Fruit fly (Drosophila melanogaster) whole organism, embryonic: ENCODE results near the gene rdog.

Experiments
- Antp ChIP-seq: fragments of 200-800 bp; sonication (Bioruptor generic); optimal IDR thresholded peaks from 3 replicates; lab custom pipeline; 2016; ENCODE audit warnings: missing biosample characterization, missing genetic modification characterization
- Asciz ChIP-seq: fragments of 200-800 bp; sonication (Bioruptor generic); optimal IDR thresholded peaks from 2 replicates; lab custom pipeline; 2017; ENCODE audit warnings: missing biosample characterization, mild to moderate bottlenecking, missing genetic modification characterization, missing genetic modification reagents
- Awh ChIP-seq: fragments of 200-800 bp; sonication (Bioruptor generic); IDR thresholded peaks from 2 replicates; pipeline ENCODE4, ENCODE4 v1.3.6; 2022; ENCODE audit warnings: missing biosample characterization, missing genetic modification characterization
- Bgb ChIP-seq: fragments of 200-800 bp; sonication (Bioruptor generic); IDR thresholded peaks from 2 replicates; pipeline ENCODE4 v1.3.6; 2022; ENCODE audit warnings: missing biosample characterization, missing genetic modification characterization; ENCODE audit not compliant: partially characterized antibody
- CG10321 ChIP-seq: fragments of 200-800 bp; sonication (Bioruptor generic); IDR thresholded peaks from 2 replicates; pipeline ENCODE4 v1.3.6; 2022; ENCODE audit warnings: missing biosample characterization, missing genetic modification characterization
- CG11247 ChIP-seq: fragments of 200-800 bp; sonication (Bioruptor generic); IDR thresholded peaks from 2 replicates; pipeline ENCODE4 v1.3.6; 2022; ENCODE audit warnings: missing biosample characterization, missing genetic modification characterization
- CG13296 ChIP-seq: fragments of 200-800 bp; sonication (Bioruptor generic); optimal IDR thresholded peaks from 3 replicates; lab custom pipeline; 2018; ENCODE audit warnings: missing biosample characterization, mild to moderate bottlenecking, missing genetic modification characterization
- CG13424 ChIP-seq: fragments of 200-800 bp; sonication (Bioruptor generic); optimal IDR thresholded peaks from 2 replicates; lab custom pipeline; 2019; ENCODE audit warnings: missing biosample characterization, mild to moderate bottlenecking, missing genetic modification characterization, moderate library complexity
- CG13624 ChIP-seq: fragments of 200-800 bp; sonication (Bioruptor generic); optimal IDR thresholded peaks from 2 replicates; lab custom pipeline; 2016; ENCODE audit warnings: missing biosample characterization, missing genetic modification characterization
- CG15601 ChIP-seq: fragments of 200-800 bp; sonication (Bioruptor generic); optimal IDR thresholded peaks from 3 replicates; lab custom pipeline; 2019; ENCODE audit warnings: missing biosample characterization, mild to moderate bottlenecking, missing genetic modification characterization, moderate library complexity
- CG16779 ChIP-seq: fragments of 200-800 bp; sonication (Bioruptor generic); IDR thresholded peaks from 2 replicates; pipeline ENCODE4 v1.3.6; 2022; ENCODE audit warnings: missing biosample characterization, missing genetic modification characterization
- CG16815 ChIP-seq: fragments of 200-800 bp; sonication (Bioruptor generic); optimal IDR thresholded peaks from 3 replicates; lab custom pipeline; 2017; ENCODE audit warnings: missing biosample characterization, mild to moderate bottlenecking, missing genetic modification characterization
- CG2129 ChIP-seq: fragments of 200-800 bp; sonication (Bioruptor generic); IDR thresholded peaks from 2 replicates; pipeline ENCODE4 v1.3.6; 2022; ENCODE audit warnings: missing biosample characterization, missing genetic modification characterization; ENCODE audit not compliant: partially characterized antibody
- CG2712 ChIP-seq: fragments of 200-800 bp; optimal IDR thresholded peaks from 3 replicates; lab custom pipeline; 2019; ENCODE audit warnings: missing biosample characterization, mild to moderate bottlenecking, missing genetic modification characterization, moderate library complexity
- CG32767 ChIP-seq: fragments of 200-800 bp; sonication (Bioruptor generic); IDR thresholded peaks from 2 replicates; pipeline ENCODE4 v1.3.6; 2022; ENCODE audit warnings: missing biosample characterization, missing genetic modification characterization
- CG33213 ChIP-seq: fragments of 200-800 bp; sonication (Bioruptor generic); optimal IDR thresholded peaks from 3 replicates; lab custom pipeline; 2016; ENCODE audit warnings: missing biosample characterization, missing genetic modification characterization
- CG33557 ChIP-seq: fragments of 200-800 bp; sonication (Bioruptor generic); optimal IDR thresholded peaks from 2 replicates; lab custom pipeline; 2019; ENCODE audit warnings: missing biosample characterization, mild to moderate bottlenecking, missing genetic modification characterization, moderate library complexity
- CG4404 ChIP-seq: fragments of 200-800 bp; sonication (Bioruptor generic); IDR thresholded peaks from 2 replicates; pipeline ENCODE4 v1.3.6; 2022; ENCODE audit warnings: missing biosample characterization, missing genetic modification characterization
- CG6654 ChIP-seq: fragments of 200-800 bp; sonication (Bioruptor generic); optimal IDR thresholded peaks from 2 replicates; lab custom pipeline; 2017; ENCODE audit warnings: missing biosample characterization, mild to moderate bottlenecking, missing genetic modification characterization
- CG6854 ChIP-seq: fragments of 200-800 bp; sonication (Bioruptor generic); optimal IDR thresholded peaks from 3 replicates; lab custom pipeline; 2017; ENCODE audit warnings: missing biosample characterization, mild to moderate bottlenecking, missing genetic modification characterization
- CG8478 ChIP-seq: fragments of >200 bp; optimal IDR thresholded peaks from 2 replicates; lab custom pipeline; 2018
- Dp ChIP-seq: fragments of 200-800 bp; sonication (Bioruptor generic); optimal IDR thresholded peaks from 2 replicates; lab custom pipeline; 2018; ENCODE audit warnings: missing biosample characterization, mild to moderate bottlenecking, missing genetic modification characterization, moderate library complexity
- E2f2 ChIP-seq: fragments of 200-800 bp; sonication (Bioruptor generic); IDR thresholded peaks from 2 replicates; pipeline ENCODE4 v1.3.6; 2022; ENCODE audit warnings: missing biosample characterization, missing genetic modification characterization
- H15 ChIP-seq: fragments of 200-800 bp; sonication (Bioruptor generic); IDR thresholded peaks from 3 replicates; pipeline ENCODE4 v1.3.6; 2022; ENCODE audit warnings: missing biosample characterization, missing genetic modification characterization
- HLHmδ ChIP-seq: fragments of 200-800 bp; sonication (Bioruptor generic); optimal IDR thresholded peaks from 2 replicates; lab custom pipeline; 2018; ENCODE audit warnings: missing biosample characterization, mild to moderate bottlenecking, missing genetic modification characterization, moderate library complexity
- Max ChIP-seq: fragments of 200-800 bp; sonication (Bioruptor generic); optimal IDR thresholded peaks from 2 replicates; lab custom pipeline; 2016; ENCODE audit warnings: missing biosample characterization, mild to moderate bottlenecking, missing genetic modification characterization
- Mes4 ChIP-seq: fragments of 200-800 bp; sonication (Bioruptor generic); optimal IDR thresholded peaks from 2 replicates; lab custom pipeline; 2016; ENCODE audit warnings: missing biosample characterization, missing genetic modification characterization
- Nf-YB ChIP-seq: fragments of 200-800 bp; sonication (Bioruptor generic); optimal IDR thresholded peaks from 3 replicates; lab custom pipeline; 2019; ENCODE audit warnings: missing biosample characterization, mild to moderate bottlenecking, missing genetic modification characterization, moderate library complexity
- PHDP ChIP-seq: fragments of 200-800 bp; sonication (Bioruptor generic); optimal IDR thresholded peaks from 3 replicates; lab custom pipeline; 2018; ENCODE audit warnings: missing biosample characterization, mild to moderate bottlenecking, missing genetic modification characterization, moderate library complexity
- Usf ChIP-seq: fragments of 200-800 bp; sonication (Bioruptor generic); optimal IDR thresholded peaks from 2 replicates; lab custom pipeline; 2017; ENCODE audit warnings: missing genotype, missing biosample characterization, missing genetic modification characterization
- ap ChIP-seq: fragments of 200-800 bp; sonication (Bioruptor generic); IDR thresholded peaks from 2 replicates; pipeline ENCODE4 v1.3.6; 2022; ENCODE audit warnings: missing biosample characterization, missing genetic modification characterization
- bowl ChIP-seq: fragments of 200-800 bp; sonication (Bioruptor generic); IDR thresholded peaks from 2 replicates; pipeline ENCODE4 v1.3.6; 2022; ENCODE audit warnings: missing biosample characterization, missing genetic modification characterization
- br ChIP-seq: fragments of >200 bp; optimal IDR thresholded peaks from 2 replicates; lab custom pipeline; 2017
- cwo ChIP-seq: fragments of 200-800 bp; sonication (Bioruptor generic); optimal IDR thresholded peaks from 3 replicates; lab custom pipeline; 2017; ENCODE audit warnings: missing biosample characterization, missing genetic modification characterization, mild to moderate bottlenecking, moderate library complexity, missing genetic modification reagents
- dpn ChIP-seq, 2 experiments: fragments of 200-800 bp; sonication (Bioruptor generic); optimal IDR thresholded peaks; 3 replicates each; lab custom pipeline; 2016; ENCODE audit warnings: missing biosample characterization in 2 of 2, missing genetic modification characterization in 2 of 2
- esg ChIP-seq: fragments of 200-800 bp; sonication (Bioruptor generic); conservative IDR thresholded peaks from 2 replicates; pipeline ENCODE4 v1.3.6; 2022; ENCODE audit warnings: missing biosample characterization, missing genetic modification characterization
- exex ChIP-seq: fragments of 200-800 bp; sonication (Bioruptor generic); optimal IDR thresholded peaks from 4 replicates; lab custom pipeline; 2018; ENCODE audit warnings: missing biosample characterization, mild to moderate bottlenecking, missing genetic modification characterization, moderate library complexity
- fd102C ChIP-seq: fragments of 200-800 bp; sonication (Bioruptor generic); optimal IDR thresholded peaks from 2 replicates; lab custom pipeline; 2018; ENCODE audit warnings: missing biosample characterization, mild to moderate bottlenecking, missing genetic modification characterization, moderate library complexity
- ind ChIP-seq: fragments of 200-800 bp; sonication (Bioruptor generic); optimal IDR thresholded peaks from 3 replicates; lab custom pipeline; 2016; ENCODE audit warnings: missing biosample characterization, missing genetic modification characterization
- jigr1 ChIP-seq: fragments of 200-800 bp; sonication (Bioruptor generic); IDR thresholded peaks from 3 replicates; pipeline ENCODE4 v1.3.6; 2022; ENCODE audit warnings: missing biosample characterization, missing genetic modification characterization
- kay ChIP-seq: fragments of 200-800 bp; sonication (Bioruptor generic); optimal IDR thresholded peaks from 2 replicates; lab custom pipeline; 2016; ENCODE audit warnings: missing biosample characterization, missing genetic modification characterization
- ken ChIP-seq: fragments of 200-800 bp; sonication (Bioruptor generic); IDR thresholded peaks from 3 replicates; pipeline ENCODE4 v1.3.6; 2022; ENCODE audit warnings: missing biosample characterization, missing genetic modification characterization
- knrl ChIP-seq: fragments of 200-800 bp; sonication (Bioruptor generic); IDR thresholded peaks from 3 replicates; pipeline ENCODE4 v1.3.6; 2022; ENCODE audit warnings: missing biosample characterization, missing genetic modification characterization; ENCODE audit not compliant: partially characterized antibody
- sob ChIP-seq: fragments of 200-800 bp; sonication (Bioruptor generic); IDR thresholded peaks from 2 replicates; pipeline ENCODE4 v1.3.6; 2022; ENCODE audit warnings: missing biosample characterization, missing genetic modification characterization
- stc ChIP-seq: fragments of 200-800 bp; sonication (Bioruptor generic); IDR thresholded peaks from 2 replicates; pipeline ENCODE4 v1.3.6; 2022; ENCODE audit warnings: missing biosample characterization, missing genetic modification characterization
- ttk ChIP-seq: fragments of 200-800 bp; sonication (Bioruptor generic); IDR thresholded peaks from 2 replicates; pipeline ENCODE4 v2.1.2; 2022; ENCODE audit warnings: missing biosample characterization, missing genetic modification characterization
- vnd ChIP-seq: fragments of 200-800 bp; sonication (Bioruptor generic); IDR thresholded peaks from 3 replicates; pipeline ENCODE4 v1.3.6; 2022; ENCODE audit warnings: missing biosample characterization, missing genetic modification characterization; ENCODE audit not compliant: partially characterized antibody
- yki ChIP-seq: fragments of >200 bp; optimal IDR thresholded peaks from 3 replicates; lab custom pipeline; 2018
- zf30C ChIP-seq: fragments of 200-800 bp; sonication (Bioruptor generic); optimal IDR thresholded peaks from 3 replicates; lab custom pipeline; 2018; ENCODE audit warnings: missing biosample characterization, mild to moderate bottlenecking, missing genetic modification characterization

Gene rdog

dm6 chr3R:29204612-29205480, 46.9 kb downstream of the rdog start (continued):
- no peak for TF ChIP-seq Bgb
- TF ChIP-seq exex (tag; lab: Kevin White, UChicago) = no peak
- TF ChIP-seq CG2712 (tag; lab: Kevin White, UChicago) = peak; percentile 86
- peak; percentile 35; the same call in 1 of the 2 replicates for TF ChIP-seq CG4404 (GFP tag; lab: Robert Waterston, UW)
- no peak for TF ChIP-seq HLHmδ
- no peak for TF ChIP-seq zf30C
- TF ChIP-seq CG6654 (GFP tag; lab: Kevin White, UChicago) = peak; percentile 59
- peak; percentile 79 for TF ChIP-seq stc (GFP tag; lab: Robert Waterston, UW)
- TF ChIP-seq CG8478 = no peak
- TF ChIP-seq kay (GFP tag; lab: Kevin White, UChicago) = peak; percentile 52
- TF ChIP-seq CG16779 (GFP tag; lab: Robert Waterston, UW) = 0 out of 2 replicates have a peak, but pooled peaks have one; percentile 46
- peak; percentile 80 for TF ChIP-seq ken (GFP tag; lab: Robert Waterston, UW)
- peak; percentile 70 for TF ChIP-seq H15 (GFP tag; lab: Robert Waterston, UW)
- peak; percentile 79 for TF ChIP-seq ind
- TF ChIP-seq bowl = no peak
- peak; percentile 69 to 84 for TF ChIP-seq dpn (GFP tag; optimal IDR thresholded peaks at IDR 0.05; lab: Kevin White, UChicago)
- TF ChIP-seq Usf (GFP tag; lab: Kevin White, UChicago) = peak; percentile 39
- peak; percentile 50 for TF ChIP-seq CG13296 (GFP tag; lab: Kevin White, UChicago)
- peak; percentile 49; the same call in 1 of the 2 replicates for TF ChIP-seq sob (GFP tag; lab: Robert Waterston, UW)
- peak; percentile 79 for TF ChIP-seq Antp (GFP tag; lab: Kevin White, UChicago)
- TF ChIP-seq ttk (GFP tag; lab: Robert Waterston, UW) = peak; percentile 77
- peak; percentile 36; the same call in 1 of the 2 replicates for TF ChIP-seq E2f2 (GFP tag; lab: Robert Waterston, UW)
- TF ChIP-seq CG11247 (GFP tag; lab: Robert Waterston, UW) = peak; percentile 32; the same call in 1 of the 2 replicates
- TF ChIP-seq Asciz (GFP tag; lab: Kevin White, UChicago) = peak; percentile 72
- TF ChIP-seq CG33213 (GFP tag; lab: Kevin White, UChicago) = peak; percentile 48
- no peak for TF ChIP-seq fd102C (GFP tag; lab: Kevin White, UChicago)
- peak; percentile 28 for TF ChIP-seq CG6854
- TF ChIP-seq CG33557 (GFP tag; lab: Kevin White, UChicago) = peak; percentile 57
- TF ChIP-seq CG32767 (GFP tag; lab: Robert Waterston, UW) = peak; percentile 65
- peak; percentile 53 for TF ChIP-seq Max
- peak; percentile 77 for TF ChIP-seq Mes4 (GFP tag; lab: Kevin White, UChicago)
- peak; percentile 19 for TF ChIP-seq CG13624
- TF ChIP-seq esg = peak; percentile 73
- TF ChIP-seq CG10321 (GFP tag; lab: Robert Waterston, UW) = no peak
- peak; percentile 48 for TF ChIP-seq CG16815 (GFP tag; lab: Kevin White, UChicago)
- peak; percentile 80; the same call in 2 of the 3 replicates for TF ChIP-seq jigr1 (GFP tag; lab: Robert Waterston, UW)
- TF ChIP-seq Nf-YB (GFP tag; lab: Kevin White, UChicago) = peak; percentile 46
- TF ChIP-seq Dp (GFP tag; lab: Kevin White, UChicago) = no peak
- TF ChIP-seq cwo = peak; percentile 21
- TF ChIP-seq CG2129 (GFP tag; lab: Robert Waterston, UW) = no peak
- peak; percentile 68 for TF ChIP-seq ap (GFP tag; lab: Robert Waterston, UW)
- TF ChIP-seq CG13424 = peak; percentile 86
- TF ChIP-seq vnd = no peak
- TF ChIP-seq CG15601 (tag; lab: Kevin White, UChicago) = peak; percentile 79
- TF ChIP-seq knrl (GFP tag; lab: Robert Waterston, UW) = no peak
- peak; percentile 73 for TF ChIP-seq PHDP (tag; lab: Kevin White, UChicago)
- no peak for TF ChIP-seq yki
- TF ChIP-seq Awh (GFP tag; lab: Robert Waterston, UW) = peak; percentile 71; the same call in 1 of the 2 replicates
- TF ChIP-seq br (lab: Kevin White, UChicago) = no peak
